Fruit fly (Drosophila melanogaster) Kc167 (cell line): ENCODE measurements around the gene CG17380.

Experiments used
- psq ChIP-seq: fragments of >200 bp; optimal IDR thresholded peaks from 2 replicates; lab custom pipeline; 2017; ENCODE audit warnings: missing external identifiers
- ttk ChIP-seq: sonication (Bioruptor generic); optimal IDR thresholded peaks from 2 replicates; lab custom pipeline; 2017; ENCODE audit warnings: missing external identifiers

- TF ChIP-seq psq (lab: Kevin White, UChicago) (no peak), ttk (lab: Kevin White, UChicago) (no peak)
Measured at dm6 chr3R:23386907-23387306, 16.6 kb downstream of the CG17380 start.
